Worm (Caenorhabditis elegans): ENCODE measurements around the gene rpc-25.

- no peak for TF ChIP-seq tab-1 (GFP tag; IDR thresholded peaks at IDR 0.05)
- TF ChIP-seq klf-2 (GFP tag; conservative IDR thresholded peaks at IDR 0.05): no peak
- TF ChIP-seq ref-1 (GFP tag; conservative IDR thresholded peaks at IDR 0.05): no peak
- TF ChIP-seq flt-1 (GFP tag; IDR thresholded peaks at IDR 0.05): no peak
- no peak for TF ChIP-seq ztf-29 (GFP tag; IDR thresholded peaks at IDR 0.05)
These were observed 36.7 kb upstream of the rpc-25 start, which contains the start of gene C12D8.9 for ce11 chrV:10243105-10243504.

All from whole organism, midembryonic.